Fruit fly (Drosophila melanogaster) whole organism, prepupa: Measurements from ENCODE around the gene Naglu.

Source experiments
- CG11902 ChIP-seq: fragments of 200-800 bp; sonication (Bioruptor generic); optimal IDR thresholded peaks from 3 replicates; lab custom pipeline; 2016; ENCODE audit warnings: missing biosample characterization, missing genetic modification characterization
- CG15336 ChIP-seq: fragments of 200-800 bp; sonication (Bioruptor generic); IDR thresholded peaks from 2 replicates; pipeline ENCODE4 v1.3.6; 2022; ENCODE audit warnings: missing biosample characterization, missing genetic modification characterization
- CG16779 ChIP-seq: fragments of 200-800 bp; sonication (Bioruptor generic); optimal IDR thresholded peaks from 3 replicates; lab custom pipeline; 2017; ENCODE audit warnings: missing biosample characterization, mild to moderate bottlenecking, missing genetic modification characterization
- CG34406 ChIP-seq: fragments of 200-800 bp; sonication (Bioruptor generic); optimal IDR thresholded peaks from 3 replicates; lab custom pipeline; 2016; ENCODE audit warnings: missing biosample characterization, missing genetic modification characterization
- CG6163 ChIP-seq: fragments of 200-800 bp; sonication (Bioruptor generic); IDR thresholded peaks from 3 replicates; pipeline ENCODE4 v1.3.6; 2022; ENCODE audit warnings: missing biosample characterization, missing genetic modification characterization
- Ets96B ChIP-seq: fragments of 200-800 bp; optimal IDR thresholded peaks from 2 replicates; lab custom pipeline; 2019; ENCODE audit warnings: missing biosample characterization, mild to moderate bottlenecking, missing genetic modification characterization, moderate library complexity
- Gug ChIP-seq: fragments of 200-800 bp; sonication (Bioruptor generic); IDR thresholded peaks from 2 replicates; pipeline ENCODE4 v1.3.6; 2022; ENCODE audit warnings: missing biosample characterization, missing genetic modification characterization
- Hr39 ChIP-seq: fragments of 200-800 bp; sonication (Bioruptor generic); optimal IDR thresholded peaks from 2 replicates; lab custom pipeline; 2016; ENCODE audit warnings: missing biosample characterization, missing genetic modification characterization
- Lpt ChIP-seq: fragments of 200-800 bp; sonication (Bioruptor generic); optimal IDR thresholded peaks from 3 replicates; lab custom pipeline; 2016; ENCODE audit warnings: missing biosample characterization, missing genetic modification characterization
- esn ChIP-seq: fragments of 200-800 bp; sonication (Bioruptor generic); optimal IDR thresholded peaks from 2 replicates; lab custom pipeline; 2016; ENCODE audit warnings: missing biosample characterization, mild to moderate bottlenecking, missing genetic modification characterization, moderate library complexity
- pdm3 ChIP-seq: fragments of 200-800 bp; sonication (Bioruptor generic); optimal IDR thresholded peaks from 3 replicates; lab custom pipeline; 2016; ENCODE audit warnings: missing biosample characterization, missing genetic modification characterization

DNA sequence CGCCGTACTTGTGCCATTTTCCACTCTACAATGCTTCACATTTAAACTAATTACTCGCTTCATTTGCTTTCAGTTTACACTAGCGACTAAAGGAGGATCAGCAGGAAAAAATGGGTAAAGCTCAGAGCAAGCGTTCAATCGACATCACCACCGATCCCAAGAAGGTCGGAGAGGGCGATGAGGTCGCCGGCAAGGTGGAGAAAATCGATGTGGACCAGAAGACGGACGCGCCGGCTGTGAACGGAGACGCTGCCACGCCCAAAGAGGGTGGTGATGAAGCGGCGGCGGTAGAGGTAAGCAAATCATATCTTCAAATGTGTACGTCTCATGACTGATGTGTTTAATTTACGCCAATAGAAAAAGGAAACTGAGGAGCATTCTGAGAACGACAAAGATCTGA, 15.1 kb upstream of the Naglu start:
- no peak for TF ChIP-seq CG11902
- TF ChIP-seq CG34406 (GFP tag; lab: Kevin White, UChicago), result no peak
- no peak for TF ChIP-seq Hr39 (GFP tag; lab: Kevin White, UChicago)
- TF ChIP-seq Lpt, result no peak
- TF ChIP-seq Ets96B, result no peak
- TF ChIP-seq pdm3 (GFP tag; lab: Kevin White, UChicago), result no peak
- TF ChIP-seq CG16779, result no peak
- TF ChIP-seq CG6163 (GFP tag; lab: Robert Waterston, UW), result no peak
- TF ChIP-seq Gug, result no peak
- no peak for TF ChIP-seq esn
- TF ChIP-seq CG15336 (GFP tag; lab: Robert Waterston, UW), result no peak
